Fruit fly (Drosophila melanogaster) whole organism, embryonic: ENCODE measurements around the gene CG33654.

Experiments used
- Atf3 ChIP-seq: fragments of 200-800 bp; sonication (Bioruptor generic); optimal IDR thresholded peaks from 3 replicates; lab custom pipeline; 2016; ENCODE audit warnings: missing biosample characterization, missing genetic modification characterization
- CG10366 ChIP-seq: fragments of 200-800 bp; sonication (Bioruptor generic); IDR thresholded peaks from 2 replicates; pipeline ENCODE4 v1.3.6; 2022; ENCODE audit warnings: missing biosample characterization, missing genetic modification characterization
- CG11247 ChIP-seq: fragments of 200-800 bp; sonication (Bioruptor generic); IDR thresholded peaks from 2 replicates; pipeline ENCODE4 v1.3.6; 2022; ENCODE audit warnings: missing biosample characterization, missing genetic modification characterization
- CG11398 ChIP-seq: fragments of 200-800 bp; sonication (Bioruptor generic); optimal IDR thresholded peaks from 2 replicates; lab custom pipeline; 2016; ENCODE audit warnings: missing biosample characterization, missing genetic modification characterization
- CG12299 ChIP-seq: fragments of 200-800 bp; sonication (Bioruptor generic); optimal IDR thresholded peaks from 2 replicates; lab custom pipeline; 2018; ENCODE audit warnings: missing biosample characterization, mild to moderate bottlenecking, missing genetic modification characterization
- CG14050 ChIP-seq: fragments of 200-800 bp; sonication (Bioruptor generic); IDR thresholded peaks from 3 replicates; pipeline ENCODE4 v1.3.6; 2022; ENCODE audit warnings: missing biosample characterization, missing genetic modification characterization
- CG14860 ChIP-seq: fragments of 200-800 bp; sonication (Bioruptor generic); IDR thresholded peaks from 3 replicates; pipeline ENCODE4 v1.3.6; 2022; ENCODE audit warnings: missing biosample characterization, missing genetic modification characterization; ENCODE audit not compliant: partially characterized antibody
- CG15269 ChIP-seq: fragments of 200-800 bp; sonication (Bioruptor generic); optimal IDR thresholded peaks from 2 replicates; lab custom pipeline; 2018; ENCODE audit warnings: missing biosample characterization, mild to moderate bottlenecking, missing genetic modification characterization, moderate library complexity
- CG1647 ChIP-seq: fragments of 200-800 bp; sonication (Bioruptor generic); optimal IDR thresholded peaks from 3 replicates; lab custom pipeline; 2016; ENCODE audit warnings: missing biosample characterization, missing genetic modification characterization
- CG17359 ChIP-seq: fragments of 200-800 bp; sonication (Bioruptor generic); optimal IDR thresholded peaks from 3 replicates; lab custom pipeline; 2018; ENCODE audit warnings: missing biosample characterization, mild to moderate bottlenecking, missing genetic modification characterization, moderate library complexity
- CG17912 ChIP-seq: fragments of 200-800 bp; sonication (Bioruptor generic); optimal IDR thresholded peaks from 2 replicates; lab custom pipeline; 2018; ENCODE audit warnings: missing biosample characterization, mild to moderate bottlenecking, missing genetic modification characterization
- CG1832 ChIP-seq: fragments of 200-800 bp; sonication (Bioruptor generic); optimal IDR thresholded peaks from 2 replicates; lab custom pipeline; 2017; ENCODE audit warnings: missing biosample characterization, mild to moderate bottlenecking, missing genetic modification characterization, inconsistent platforms
- CG2712 ChIP-seq: fragments of 200-800 bp; optimal IDR thresholded peaks from 3 replicates; lab custom pipeline; 2019; ENCODE audit warnings: missing biosample characterization, mild to moderate bottlenecking, missing genetic modification characterization, moderate library complexity
- CG32767 ChIP-seq: fragments of 200-800 bp; sonication (Bioruptor generic); IDR thresholded peaks from 2 replicates; pipeline ENCODE4 v1.3.6; 2022; ENCODE audit warnings: missing biosample characterization, missing genetic modification characterization
- CG42726 ChIP-seq: fragments of 200-800 bp; sonication (Bioruptor generic); IDR thresholded peaks from 2 replicates; pipeline ENCODE4 v1.3.6; 2022; ENCODE audit warnings: missing biosample characterization, missing genetic modification characterization; ENCODE audit not compliant: partially characterized antibody
- CG4282 ChIP-seq: fragments of 200-800 bp; sonication (Bioruptor generic); optimal IDR thresholded peaks from 2 replicates; lab custom pipeline; 2016; ENCODE audit warnings: missing biosample characterization, missing genetic modification characterization
- CG4820 ChIP-seq: fragments of 200-800 bp; sonication (Bioruptor generic); optimal IDR thresholded peaks from 3 replicates; lab custom pipeline; 2016; ENCODE audit warnings: missing biosample characterization, missing genetic modification characterization
- CG6683 ChIP-seq: fragments of 200-800 bp; sonication (Bioruptor generic); optimal IDR thresholded peaks from 2 replicates; lab custom pipeline; 2017; ENCODE audit warnings: missing biosample characterization, mild to moderate bottlenecking, missing genetic modification characterization, missing genetic modification reagents
- CG7271 ChIP-seq: fragments of 200-800 bp; sonication (Bioruptor generic); optimal IDR thresholded peaks from 2 replicates; lab custom pipeline; 2018; ENCODE audit warnings: missing biosample characterization, mild to moderate bottlenecking, missing genetic modification characterization, moderate library complexity
- CG8290 ChIP-seq, 3 experiments: fragments of 200-800 bp; sonication (Bioruptor generic); optimal IDR thresholded peaks; 2 replicates each; lab custom pipeline; 2016 to 2019; ENCODE audit warnings: missing biosample characterization in 3 of 3, missing genetic modification characterization in 3 of 3, mild to moderate bottlenecking in 2 of 3, moderate library complexity in 1 of 3
- CG8359 ChIP-seq: fragments of 200-800 bp; sonication (Bioruptor generic); optimal IDR thresholded peaks from 2 replicates; lab custom pipeline; 2017; ENCODE audit warnings: missing biosample characterization, mild to moderate bottlenecking, missing genetic modification characterization, borderline replicate concordance
- CG9932 ChIP-seq: fragments of 200-800 bp; sonication (Bioruptor generic); IDR thresholded peaks from 2 replicates; pipeline ENCODE4 v1.3.6; 2022; ENCODE audit warnings: missing biosample characterization, missing genetic modification characterization
- E2f1 ChIP-seq: fragments of 200-800 bp; sonication (Bioruptor generic); IDR thresholded peaks from 2 replicates; pipeline ENCODE4 v1.3.6; 2022; ENCODE audit warnings: missing biosample characterization, missing genetic modification characterization
- MESR4 ChIP-seq: fragments of 200-800 bp; sonication (Bioruptor generic); optimal IDR thresholded peaks from 2 replicates; lab custom pipeline; 2018; ENCODE audit warnings: missing biosample characterization, mild to moderate bottlenecking, missing genetic modification characterization, moderate library complexity
- Ssrp ChIP-seq: fragments of 200-800 bp; sonication (Bioruptor generic); optimal IDR thresholded peaks from 2 replicates; lab custom pipeline; 2018; ENCODE audit warnings: missing biosample characterization, mild to moderate bottlenecking, missing genetic modification characterization, moderate library complexity
- TFAM ChIP-seq: fragments of 200-800 bp; sonication (Bioruptor generic); optimal IDR thresholded peaks from 2 replicates; lab custom pipeline; 2017; ENCODE audit warnings: missing biosample characterization, missing genetic modification characterization, inconsistent platforms
- Trl ChIP-seq, 3 experiments: fragments of >200 bp in 2 of 3; fragments of 200-800 bp in 1 of 3; sonication (Bioruptor generic) in 1 of 3; optimal IDR thresholded peaks; 2 replicates in 1 of 3; 3 replicates in 2 of 3; lab custom pipeline; 2016 to 2017; ENCODE audit warnings: missing biosample characterization in 1 of 3, missing genetic modification characterization in 1 of 3
- Xbp1 ChIP-seq: fragments of 200-800 bp; sonication (Bioruptor generic); optimal IDR thresholded peaks from 3 replicates; lab custom pipeline; 2016; ENCODE audit warnings: missing biosample characterization, mild to moderate bottlenecking, missing genetic modification characterization
- al ChIP-seq: fragments of 200-800 bp; sonication (Bioruptor generic); IDR thresholded peaks from 2 replicates; pipeline ENCODE4 v1.3.6; 2022; ENCODE audit warnings: missing biosample characterization, missing genetic modification characterization
- ara ChIP-seq: fragments of 200-800 bp; sonication (Bioruptor generic); IDR thresholded peaks from 2 replicates; pipeline ENCODE4 v1.3.6; 2022; ENCODE audit warnings: missing biosample characterization, missing genetic modification characterization
- bcd ChIP-seq: fragments of 200-800 bp; sonication (Bioruptor generic); optimal IDR thresholded peaks from 2 replicates; lab custom pipeline; 2017; ENCODE audit warnings: missing biosample characterization, mild to moderate bottlenecking, missing genetic modification characterization
- chif ChIP-seq, 2 experiments: fragments of 200-800 bp; sonication (Bioruptor generic); optimal IDR thresholded peaks; 3 replicates each; lab custom pipeline; 2016; ENCODE audit warnings: missing biosample characterization in 2 of 2, missing genetic modification characterization in 2 of 2
- fd3F ChIP-seq: fragments of 200-800 bp; sonication (Bioruptor generic); optimal IDR thresholded peaks from 2 replicates; lab custom pipeline; 2018; ENCODE audit warnings: missing biosample characterization, mild to moderate bottlenecking, missing genetic modification characterization, moderate library complexity
- fd64A ChIP-seq: fragments of 200-800 bp; sonication (Bioruptor generic); optimal IDR thresholded peaks from 3 replicates; lab custom pipeline; 2018; ENCODE audit warnings: missing biosample characterization, mild to moderate bottlenecking, missing genetic modification characterization
- fd96Cb ChIP-seq: fragments of 200-800 bp; sonication (Bioruptor generic); optimal IDR thresholded peaks from 2 replicates; lab custom pipeline; 2018; ENCODE audit warnings: missing biosample characterization, mild to moderate bottlenecking, missing genetic modification characterization, moderate library complexity
- gem ChIP-seq: fragments of 200-800 bp; sonication (Bioruptor generic); optimal IDR thresholded peaks from 2 replicates; lab custom pipeline; 2019; ENCODE audit warnings: missing biosample characterization, mild to moderate bottlenecking, missing genetic modification characterization, moderate library complexity
- kay ChIP-seq: fragments of 200-800 bp; sonication (Bioruptor generic); optimal IDR thresholded peaks from 2 replicates; lab custom pipeline; 2016; ENCODE audit warnings: missing biosample characterization, missing genetic modification characterization
- lab ChIP-seq: fragments of 200-800 bp; sonication (Bioruptor generic); optimal IDR thresholded peaks from 3 replicates; lab custom pipeline; 2017; ENCODE audit warnings: missing biosample characterization, missing genetic modification characterization, mild to moderate bottlenecking, moderate library complexity, missing genetic modification reagents
- luna ChIP-seq: fragments of 200-800 bp; sonication (Bioruptor generic); optimal IDR thresholded peaks from 2 replicates; lab custom pipeline; 2016; ENCODE audit warnings: missing biosample characterization, missing genetic modification characterization
- rib ChIP-seq: fragments of 200-800 bp; sonication (Bioruptor generic); IDR thresholded peaks from 2 replicates; pipeline ENCODE4 v1.3.6; 2022; ENCODE audit warnings: missing biosample characterization, missing genetic modification characterization
- scrt ChIP-seq: fragments of 200-800 bp; sonication (Bioruptor generic); optimal IDR thresholded peaks from 2 replicates; lab custom pipeline; 2018; ENCODE audit warnings: missing biosample characterization, mild to moderate bottlenecking, missing genetic modification characterization, moderate library complexity
- sim ChIP-seq: fragments of 200-800 bp; sonication (Bioruptor generic); IDR thresholded peaks from 2 replicates; pipeline ENCODE4 v1.3.6; 2022; ENCODE audit warnings: missing biosample characterization, missing genetic modification characterization
- so ChIP-seq: fragments of 200-800 bp; sonication (Bioruptor generic); IDR thresholded peaks from 3 replicates; pipeline ENCODE4 v1.3.6; 2022; ENCODE audit warnings: missing biosample characterization, missing genetic modification characterization
- tna ChIP-seq: fragments of 200-800 bp; sonication (Bioruptor generic); IDR thresholded peaks from 2 replicates; pipeline ENCODE4 v1.3.6; 2022; ENCODE audit warnings: missing biosample characterization, missing genetic modification characterization; ENCODE audit not compliant: partially characterized antibody
- trh ChIP-seq: fragments of 200-800 bp; sonication (Bioruptor generic); optimal IDR thresholded peaks from 2 replicates; lab custom pipeline; 2016; ENCODE audit warnings: missing biosample characterization, missing genetic modification characterization
- vnd ChIP-seq: fragments of 200-800 bp; sonication (Bioruptor generic); IDR thresholded peaks from 3 replicates; pipeline ENCODE4 v1.3.6; 2022; ENCODE audit warnings: missing biosample characterization, missing genetic modification characterization; ENCODE audit not compliant: partially characterized antibody
- zen ChIP-seq: fragments of 200-800 bp; sonication (Bioruptor generic); optimal IDR thresholded peaks from 3 replicates; lab custom pipeline; 2018; ENCODE audit warnings: missing biosample characterization, mild to moderate bottlenecking, missing genetic modification characterization, moderate library complexity

CG33654 gene

DNA sequence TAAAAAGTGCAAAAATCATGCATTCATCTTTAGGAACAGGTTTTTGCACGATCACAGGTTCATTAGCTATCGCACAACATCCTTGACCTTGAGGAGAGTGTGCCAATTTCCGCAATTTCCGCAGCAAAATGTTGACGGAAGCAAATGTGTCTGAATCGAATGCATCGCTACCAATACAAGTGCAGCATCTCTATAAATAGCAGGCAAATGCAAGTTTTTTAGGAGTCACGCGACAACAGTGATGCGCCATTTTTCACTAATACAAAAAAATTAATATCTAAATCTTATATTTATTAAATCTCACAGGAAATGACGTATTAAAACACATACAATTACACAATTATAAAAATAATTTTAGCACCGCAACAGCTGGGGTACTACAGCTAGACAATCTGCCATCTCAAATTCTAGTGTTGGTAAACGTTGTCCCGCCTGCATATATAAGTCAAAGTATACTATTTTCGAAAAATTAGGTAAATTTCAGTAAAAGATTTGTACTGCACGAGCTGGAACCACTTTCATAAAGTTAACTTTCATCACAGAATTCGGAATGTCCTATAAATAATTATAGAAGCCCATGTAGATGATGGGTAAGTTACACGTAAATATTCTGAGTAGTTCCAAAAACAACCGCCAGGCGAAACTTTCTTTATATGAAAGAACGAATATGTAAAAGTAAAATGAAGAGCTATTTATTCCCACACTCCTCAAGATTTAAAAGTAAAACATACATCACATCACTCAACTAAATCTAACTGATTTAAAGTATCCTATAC, 9.0 kb downstream of the CG33654 start, which contains the start of gene CG9399 (continued):
- TF ChIP-seq CG14860 (GFP tag; lab: Robert Waterston, UW) (0 out of 3 replicates have a peak, but pooled peaks have one; percentile 48), gem (peak; percentile 99), CG2712 (tag; lab: Kevin White, UChicago) (peak; percentile 98), CG8359 (GFP tag; lab: Kevin White, UChicago) (peak; percentile 87), TFAM (GFP tag; lab: Kevin White, UChicago) (peak; percentile 79), trh (peak; percentile 97), rib (GFP tag; lab: Robert Waterston, UW) (peak; percentile 88), CG17912 (GFP tag; lab: Kevin White, UChicago) (peak; percentile 87), CG7271 (tag; lab: Kevin White, UChicago) (peak; percentile 93), sim (GFP tag; lab: Robert Waterston, UW) (peak; percentile 95), CG11247 (GFP tag; lab: Robert Waterston, UW) (peak; percentile 98), fd3F (GFP tag; lab: Kevin White, UChicago) (peak; percentile 96), E2f1 (GFP tag; lab: Robert Waterston, UW) (peak; percentile 97), fd64A (GFP tag; lab: Kevin White, UChicago) (peak; percentile 84), ara (peak; percentile 98), zen (peak; percentile 95), lab (GFP tag; lab: Kevin White, UChicago) (peak; percentile 97), CG15269 (peak; percentile 97), CG42726 (GFP tag; lab: Robert Waterston, UW) (peak; percentile 62; the same call in 1 of the 2 replicates), CG4282 (GFP tag; lab: Kevin White, UChicago) (peak; percentile 87), Trl (optimal IDR thresholded peaks at IDR 0.05; lab: Kevin White, UChicago) (peak in 1 of 2 experiments; percentile 85), Trl (GFP tag; optimal IDR thresholded peaks at IDR 0.05; lab: Kevin White, UChicago) (peak; percentile 91), kay (peak; percentile 94), CG1647 (peak; percentile 93), Xbp1 (peak; percentile 99), CG6683 (peak; percentile 86), luna (peak; percentile 77), CG11398 (GFP tag; lab: Kevin White, UChicago) (peak; percentile 74), chif (GFP tag; optimal IDR thresholded peaks at IDR 0.05; lab: Kevin White, UChicago) (peak; percentile 94 to 96), vnd (GFP tag; lab: Robert Waterston, UW) (peak; percentile 51), CG8290 (GFP tag; optimal IDR thresholded peaks at IDR 0.05; lab: Kevin White, UChicago) (peak; percentile 95), CG8290 (tag; optimal IDR thresholded peaks at IDR 0.05; lab: Kevin White, UChicago) (peak; percentile 92), CG17359 (tag; lab: Kevin White, UChicago) (peak; percentile 98), al (GFP tag; lab: Robert Waterston, UW) (peak; percentile 95), CG10366 (GFP tag; lab: Robert Waterston, UW) (peak; percentile 99), Ssrp (tag; lab: Kevin White, UChicago) (peak; percentile 99), CG12299 (tag; lab: Kevin White, UChicago) (peak; percentile 95), so (peak; percentile 98), bcd (GFP tag; lab: Kevin White, UChicago) (peak; percentile 97), CG9932 (peak; percentile 98), Atf3 (GFP tag; lab: Kevin White, UChicago) (peak; percentile 92), MESR4 (GFP tag; lab: Kevin White, UChicago) (peak; percentile 77), CG14050 (peak; percentile 97), scrt (GFP tag; lab: Kevin White, UChicago) (peak; percentile 89), CG32767 (GFP tag; lab: Robert Waterston, UW) (peak; percentile 97), CG4820 (GFP tag; lab: Kevin White, UChicago) (peak; percentile 96), tna (GFP tag; lab: Robert Waterston, UW) (no peak), fd96Cb (tag; lab: Kevin White, UChicago) (peak; percentile 96), CG1832 (GFP tag; lab: Kevin White, UChicago) (no peak)
